Worm (Caenorhabditis elegans): ENCODE results near the gene lin-25.

ce11 chrV:12673745-12674144 is 24.0 kb downstream of the lin-25 start:
- TF ChIP-seq unc-62 (GFP tag; optimal IDR thresholded peaks at IDR 0.05) (no peak), nhr-237 (tag; optimal IDR thresholded peaks at IDR 0.05) (no peak), nfya-1 (tag; optimal IDR thresholded peaks at IDR 0.05; ENCODE audit: insufficient read depth) (no peak), nhr-77 (tag; optimal IDR thresholded peaks at IDR 0.05) (no peak), elt-1 (tag; optimal IDR thresholded peaks at IDR 0.05) (no peak), nhr-25 (tag; optimal IDR thresholded peaks at IDR 0.05) (no peak), tbx-2 (tag; optimal IDR thresholded peaks at IDR 0.05) (no peak), skn-1 (tag; optimal IDR thresholded peaks at IDR 0.05) (no peak), elt-3 (tag; optimal IDR thresholded peaks at IDR 0.05) (no peak), R02D3.7 (tag; optimal IDR thresholded peaks at IDR 0.05) (no peak), ztf-4 (tag; optimal IDR thresholded peaks at IDR 0.05) (no peak)
